Worm (Caenorhabditis elegans): ENCODE data around the gene C14A4.8.

DNA sequence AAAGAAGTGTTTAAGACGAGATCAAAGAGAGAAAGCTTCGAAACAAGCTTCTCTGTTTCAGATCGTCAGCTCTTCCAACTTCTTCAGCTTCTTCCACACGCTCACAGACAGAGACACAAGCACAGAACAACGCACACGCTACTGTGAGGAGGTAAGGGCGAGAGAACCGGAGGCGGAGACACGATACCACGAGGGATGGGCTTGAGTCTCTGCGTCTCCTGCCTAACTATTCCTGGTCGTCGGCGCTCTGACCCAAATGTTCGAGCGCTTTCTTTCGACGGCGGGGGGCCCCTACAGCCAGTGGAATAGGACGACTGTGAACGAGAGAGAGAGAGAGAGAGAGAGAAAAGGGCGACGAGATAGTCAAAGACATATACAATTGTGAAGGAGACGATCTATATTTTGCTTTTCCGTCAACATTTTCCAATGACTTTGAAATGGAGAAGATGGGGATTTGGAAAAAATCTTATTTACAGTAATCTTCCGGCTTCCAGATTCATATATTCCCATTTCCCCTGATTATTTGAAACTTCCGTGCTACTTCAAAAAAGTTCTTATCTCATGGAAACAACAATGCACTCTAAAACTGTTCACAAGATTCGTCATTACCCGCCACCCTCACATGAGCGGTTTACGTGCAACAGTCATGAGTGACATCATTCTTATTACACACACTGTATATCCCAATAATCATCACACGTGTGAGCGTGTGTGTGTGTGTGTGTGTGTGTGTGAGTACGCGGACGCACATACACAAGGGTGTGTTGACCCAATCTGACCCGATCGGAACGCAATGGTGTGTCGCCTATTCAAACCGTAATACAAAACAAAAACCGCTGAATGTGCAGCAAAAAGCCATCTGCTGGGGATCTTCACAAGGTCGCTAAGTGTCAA, 48.9 kb downstream of the C14A4.8 start:
- TF ChIP-seq cog-1 (tag; optimal IDR thresholded peaks at IDR 0.05) = no peak
- TF ChIP-seq flt-1 (GFP tag; IDR thresholded peaks at IDR 0.05) = peak; percentile 80
- TF ChIP-seq ref-1 (GFP tag; conservative IDR thresholded peaks at IDR 0.05) = no peak

Data from whole organism, midembryonic.